Fruit fly (Drosophila melanogaster) whole organism, pupa: Measurements from ENCODE around the gene CG31145.

Source experiments
- CG10348 ChIP-seq: fragments of 200-800 bp; sonication (Bioruptor generic); IDR thresholded peaks from 2 replicates; pipeline ENCODE4 v1.3.6; 2022; ENCODE audit warnings: missing biosample characterization, missing genetic modification characterization
- CG12605 ChIP-seq: fragments of 200-800 bp; sonication (Bioruptor generic); IDR thresholded peaks from 2 replicates; pipeline ENCODE4 v1.3.6; 2022; ENCODE audit warnings: missing biosample characterization, missing genetic modification characterization
- CG13204 ChIP-seq: fragments of 200-800 bp; sonication (Bioruptor generic); optimal IDR thresholded peaks from 2 replicates; lab custom pipeline; 2018; ENCODE audit warnings: missing biosample characterization, mild to moderate bottlenecking, missing genetic modification characterization, moderate library complexity
- CG14655 ChIP-seq: fragments of 200-800 bp; sonication (Bioruptor generic); optimal IDR thresholded peaks from 3 replicates; lab custom pipeline; 2017; ENCODE audit warnings: mild to moderate bottlenecking, missing biosample characterization, missing genetic modification reagents, missing genetic modification characterization
- CG15710 ChIP-seq: fragments of 200-800 bp; sonication (Bioruptor generic); optimal IDR thresholded peaks from 2 replicates; lab custom pipeline; 2018; ENCODE audit warnings: missing biosample characterization, mild to moderate bottlenecking, missing genetic modification characterization, moderate library complexity
- CG17806 ChIP-seq: fragments of 200-800 bp; sonication (Bioruptor generic); optimal IDR thresholded peaks from 2 replicates; lab custom pipeline; 2018; ENCODE audit warnings: missing biosample characterization, mild to moderate bottlenecking, missing genetic modification characterization, moderate library complexity
- CG32121 ChIP-seq: fragments of 200-800 bp; sonication (Bioruptor generic); IDR thresholded peaks from 2 replicates; pipeline ENCODE4 v1.3.6; 2022; ENCODE audit warnings: missing biosample characterization, missing genetic modification characterization
- CG34367 ChIP-seq: fragments of 200-800 bp; sonication (Bioruptor generic); optimal IDR thresholded peaks from 2 replicates; lab custom pipeline; 2018; ENCODE audit warnings: missing biosample characterization, mild to moderate bottlenecking, missing genetic modification characterization
- CG4496 ChIP-seq: fragments of 200-800 bp; sonication (Bioruptor generic); IDR thresholded peaks from 3 replicates; pipeline ENCODE4 v1.3.6; 2022; ENCODE audit warnings: missing biosample characterization, missing genetic modification characterization
- CG8159 ChIP-seq: fragments of 200-800 bp; sonication (Bioruptor generic); optimal IDR thresholded peaks from 3 replicates; lab custom pipeline; 2018; ENCODE audit warnings: missing biosample characterization, mild to moderate bottlenecking, missing genetic modification characterization, moderate library complexity
- CG8301 ChIP-seq: fragments of 200-800 bp; sonication (Bioruptor generic); optimal IDR thresholded peaks from 2 replicates; lab custom pipeline; 2018; ENCODE audit warnings: missing biosample characterization, mild to moderate bottlenecking, missing genetic modification characterization
- CG9948 ChIP-seq: fragments of 200-800 bp; sonication (Bioruptor generic); optimal IDR thresholded peaks from 2 replicates; lab custom pipeline; 2018; ENCODE audit warnings: missing biosample characterization, mild to moderate bottlenecking, missing genetic modification characterization, moderate library complexity
- D1 ChIP-seq: fragments of 200-800 bp; sonication (Bioruptor generic); optimal IDR thresholded peaks from 2 replicates; lab custom pipeline; 2018; ENCODE audit warnings: missing biosample characterization, mild to moderate bottlenecking, missing genetic modification characterization, moderate library complexity
- EcR ChIP-seq: fragments of 200-800 bp; sonication (Bioruptor generic); optimal IDR thresholded peaks from 3 replicates; lab custom pipeline; 2019; ENCODE audit warnings: missing biosample characterization, missing genetic modification characterization, mild to moderate bottlenecking, moderate library complexity, missing genetic modification reagents
- Ets98B ChIP-seq: fragments of 200-800 bp; sonication (Bioruptor generic); IDR thresholded peaks from 2 replicates; pipeline ENCODE4 v1.3.6; 2022; ENCODE audit warnings: missing biosample characterization, missing genetic modification characterization
- Pif1A ChIP-seq: fragments of 200-800 bp; sonication (Bioruptor generic); optimal IDR thresholded peaks from 3 replicates; lab custom pipeline; 2016; ENCODE audit warnings: missing biosample characterization, missing genetic modification characterization
- Pif1B ChIP-seq: fragments of 200-800 bp; sonication (Bioruptor generic); optimal IDR thresholded peaks from 3 replicates; lab custom pipeline; 2016; ENCODE audit warnings: missing biosample characterization, missing genetic modification characterization
- Snoo ChIP-seq: fragments of 200-800 bp; sonication (Bioruptor generic); optimal IDR thresholded peaks from 3 replicates; lab custom pipeline; 2017; ENCODE audit warnings: missing biosample characterization, mild to moderate bottlenecking, missing genetic modification characterization, inconsistent platforms
- fd96Ca ChIP-seq: fragments of 200-800 bp; sonication (Bioruptor generic); IDR thresholded peaks from 3 replicates; pipeline ENCODE4 v1.3.6; 2022; ENCODE audit warnings: missing biosample characterization, missing genetic modification characterization
- gl ChIP-seq: fragments of 200-800 bp; sonication (Bioruptor generic); optimal IDR thresholded peaks from 2 replicates; lab custom pipeline; 2018; ENCODE audit warnings: missing biosample characterization, mild to moderate bottlenecking, missing genetic modification characterization
- rn ChIP-seq: fragments of 200-800 bp; sonication (Bioruptor generic); IDR thresholded peaks from 2 replicates; pipeline ENCODE4 v1.3.6; 2022; ENCODE audit warnings: missing biosample characterization, missing genetic modification characterization

The CG31145 gene

DNA sequence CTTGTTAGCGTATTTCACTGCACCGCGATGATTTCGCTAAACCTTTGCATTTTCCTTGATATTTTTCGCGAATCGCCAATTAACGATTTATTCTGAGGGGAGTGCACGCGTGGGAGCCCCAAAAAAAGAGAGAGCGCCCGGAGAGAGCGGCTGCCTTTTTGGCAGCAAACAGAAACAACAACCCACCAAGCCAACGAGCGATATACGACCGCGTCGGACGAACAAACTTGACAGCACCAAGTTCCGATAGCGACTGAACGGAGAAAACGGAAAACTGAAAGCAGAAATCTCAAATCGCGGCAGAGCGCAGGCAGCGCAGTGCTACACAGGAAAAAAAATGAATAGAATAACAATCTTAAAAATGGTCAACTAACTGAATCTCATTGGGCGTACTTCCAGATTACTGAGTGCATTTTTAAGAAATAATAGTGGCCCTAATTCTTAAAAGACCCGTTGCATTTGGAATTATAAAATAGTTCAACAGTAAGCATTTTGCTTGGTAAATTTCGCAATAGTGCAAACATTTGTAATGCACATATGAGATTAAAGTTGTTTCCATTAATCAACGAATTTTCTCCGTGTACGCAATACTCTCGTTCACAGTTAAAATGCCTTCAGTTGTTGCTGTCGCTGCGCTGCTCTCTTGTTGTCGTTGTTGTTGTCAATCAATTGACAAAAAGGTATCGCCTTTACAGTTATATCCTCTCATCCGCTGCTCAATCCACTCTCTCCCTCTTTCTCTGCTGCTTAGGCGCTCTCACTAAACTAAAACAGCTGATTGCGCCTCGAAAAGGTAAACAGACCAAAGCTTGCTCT, at the start of gene CG31145:
Gene CG31145, minus strand, starts transcription at position 259 of the 816 bp plus-strand sequence.
- TF ChIP-seq rn (GFP tag; lab: Robert Waterston, UW), result peak; percentile 98
- TF ChIP-seq CG32121 (GFP tag; lab: Robert Waterston, UW), result peak; percentile 99
- TF ChIP-seq CG9948 (tag; lab: Kevin White, UChicago), result peak; percentile 99
- TF ChIP-seq Snoo, result peak; percentile 100
- peak; percentile 99 for TF ChIP-seq Ets98B (GFP tag; lab: Robert Waterston, UW)
- peak; percentile 99 for TF ChIP-seq CG34367
- peak; percentile 100 for TF ChIP-seq Pif1A (GFP tag; lab: Kevin White, UChicago)
- TF ChIP-seq Pif1B (GFP tag; lab: Kevin White, UChicago), result peak; percentile 99
- TF ChIP-seq CG15710 (tag; lab: Kevin White, UChicago), result peak; percentile 99
- peak; percentile 98 for TF ChIP-seq CG12605 (GFP tag; lab: Robert Waterston, UW)
- TF ChIP-seq CG13204 (GFP tag; lab: Kevin White, UChicago), result peak; percentile 96
- TF ChIP-seq CG17806 (tag; lab: Kevin White, UChicago), result peak; percentile 99
- peak; percentile 99 for TF ChIP-seq CG4496 (GFP tag; lab: Robert Waterston, UW)
- TF ChIP-seq CG8159, result peak; percentile 99
- TF ChIP-seq CG10348 (GFP tag; lab: Robert Waterston, UW), result peak; percentile 99
- TF ChIP-seq CG8301 (tag; lab: Kevin White, UChicago), result peak; percentile 100
- TF ChIP-seq fd96Ca (GFP tag; lab: Robert Waterston, UW), result peak; percentile 100
- TF ChIP-seq gl (tag; lab: Kevin White, UChicago), result peak; percentile 96
- peak; percentile 99 for TF ChIP-seq D1 (tag; lab: Kevin White, UChicago)
- peak; percentile 75 for TF ChIP-seq EcR (GFP tag; lab: Kevin White, UChicago)
- peak; percentile 100 for TF ChIP-seq CG14655 (GFP tag; lab: Kevin White, UChicago)

DNA sequence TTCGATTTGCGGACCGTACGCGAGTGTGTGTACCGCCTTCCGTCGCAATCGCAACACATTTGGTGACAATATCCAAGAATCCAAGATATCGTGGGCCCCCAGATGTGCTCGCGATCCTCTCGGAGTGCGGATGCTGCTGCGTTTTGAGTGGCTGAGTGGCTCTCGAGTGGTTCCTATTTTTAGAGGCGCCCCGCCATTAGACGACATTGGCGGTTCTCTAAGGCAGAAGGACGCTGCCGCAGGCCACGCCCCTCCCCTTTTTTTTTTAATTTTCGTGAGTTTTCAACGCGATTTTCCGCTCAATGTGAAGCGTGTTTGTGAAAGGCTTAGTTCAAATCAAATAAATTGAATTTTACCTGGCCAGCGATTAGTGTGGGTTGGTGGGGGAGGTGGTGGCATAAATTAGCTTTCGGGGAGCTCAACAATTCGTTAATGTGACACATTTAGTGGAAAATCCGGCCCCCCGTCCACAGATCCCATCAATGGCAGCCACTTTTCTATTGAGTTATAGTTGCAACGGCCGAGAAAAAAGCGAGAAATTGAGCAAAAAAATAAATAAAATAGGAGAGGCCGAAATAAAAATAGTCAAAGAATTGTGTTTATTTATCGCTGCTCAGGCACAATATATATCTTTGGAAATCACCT, 49.0 kb upstream of the CG31145 start, which contains the start of gene nau:
Gene nau, minus strand, starts transcription at position 61 of the 645 bp plus-strand sequence.
- TF ChIP-seq CG4496 (GFP tag; lab: Robert Waterston, UW) (no peak), Pif1A (GFP tag; lab: Kevin White, UChicago) (no peak), CG17806 (tag; lab: Kevin White, UChicago) (no peak), EcR (GFP tag; lab: Kevin White, UChicago) (no peak), fd96Ca (GFP tag; lab: Robert Waterston, UW) (no peak), CG34367 (no peak), CG13204 (GFP tag; lab: Kevin White, UChicago) (no peak), rn (GFP tag; lab: Robert Waterston, UW) (no peak), CG8301 (tag; lab: Kevin White, UChicago) (no peak), CG32121 (GFP tag; lab: Robert Waterston, UW) (no peak), CG9948 (tag; lab: Kevin White, UChicago) (no peak)

DNA sequence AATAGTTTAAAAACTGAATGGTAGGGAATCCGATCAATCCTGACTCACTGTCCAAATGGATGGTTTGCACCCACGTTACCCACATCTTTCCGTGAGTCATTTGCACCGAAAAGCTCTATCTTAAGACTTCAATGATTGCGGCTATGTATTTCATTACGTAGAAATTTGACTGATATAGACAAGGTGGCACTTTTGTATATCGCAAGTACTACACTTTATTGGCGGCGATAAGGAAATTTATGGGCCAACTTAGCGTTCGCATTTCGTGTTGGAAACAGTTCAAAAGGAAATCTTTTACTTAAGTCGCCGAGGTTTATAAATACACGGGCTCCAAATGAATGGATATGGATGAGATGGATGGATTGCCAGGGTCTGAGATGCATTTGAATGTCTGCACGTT, 45.4 kb upstream of the CG31145 start:
- TF ChIP-seq CG10348 (GFP tag; lab: Robert Waterston, UW), result no peak
- no peak for TF ChIP-seq CG9948 (tag; lab: Kevin White, UChicago)
- TF ChIP-seq EcR (GFP tag; lab: Kevin White, UChicago), result no peak
- TF ChIP-seq Ets98B (GFP tag; lab: Robert Waterston, UW), result no peak
- no peak for TF ChIP-seq CG15710 (tag; lab: Kevin White, UChicago)
- TF ChIP-seq CG13204 (GFP tag; lab: Kevin White, UChicago), result no peak
- no peak for TF ChIP-seq CG34367

DNA sequence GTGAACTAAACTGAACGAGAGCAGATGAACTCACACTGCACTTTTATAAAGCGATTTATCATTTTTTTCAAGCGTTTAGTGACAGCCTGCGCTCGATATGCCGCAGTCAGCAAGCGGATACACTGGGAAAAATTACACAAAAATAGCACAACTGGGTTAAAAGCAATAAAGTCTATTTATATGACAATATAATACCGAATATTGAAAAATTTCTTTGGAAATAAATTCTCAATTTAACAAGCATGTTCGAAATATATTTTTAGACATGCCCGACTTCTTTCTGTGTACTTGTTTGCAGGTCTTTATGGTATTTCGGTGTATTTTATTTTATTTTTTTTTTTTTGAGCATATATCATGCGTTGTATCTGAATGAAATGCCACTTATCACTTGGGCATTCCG, 44.4 kb upstream of the CG31145 start:
- TF ChIP-seq CG32121 (GFP tag; lab: Robert Waterston, UW) (no peak), CG9948 (tag; lab: Kevin White, UChicago) (peak; percentile 53), EcR (GFP tag; lab: Kevin White, UChicago) (no peak), gl (tag; lab: Kevin White, UChicago) (no peak), CG8159 (peak; percentile 74), CG10348 (GFP tag; lab: Robert Waterston, UW) (no peak), CG8301 (tag; lab: Kevin White, UChicago) (peak; percentile 54), rn (GFP tag; lab: Robert Waterston, UW) (0 out of 2 replicates have a peak, but pooled peaks have one; percentile 45), Pif1B (GFP tag; lab: Kevin White, UChicago) (peak; percentile 75), CG34367 (peak; percentile 70), CG17806 (tag; lab: Kevin White, UChicago) (peak; percentile 61), CG4496 (GFP tag; lab: Robert Waterston, UW) (peak; percentile 85), D1 (tag; lab: Kevin White, UChicago) (no peak), CG12605 (GFP tag; lab: Robert Waterston, UW) (peak; percentile 64), Pif1A (GFP tag; lab: Kevin White, UChicago) (peak; percentile 76), CG15710 (tag; lab: Kevin White, UChicago) (peak; percentile 73), Snoo (peak; percentile 78), CG13204 (GFP tag; lab: Kevin White, UChicago) (no peak), CG14655 (GFP tag; lab: Kevin White, UChicago) (peak; percentile 51), Ets98B (GFP tag; lab: Robert Waterston, UW) (peak; percentile 36; the same call in 1 of the 2 replicates), fd96Ca (GFP tag; lab: Robert Waterston, UW) (no peak)
- TF ChIP-seq, all 21 proteins: peak for 14
